Worm (Caenorhabditis elegans): Measurements from ENCODE around the gene fipr-19.

ce11 chrIII:7508128-7508635, 49.4 kb upstream of the fipr-19 start, which contains the start of gene cls-1:
- TF ChIP-seq lsy-12 (tag; optimal IDR thresholded peaks at IDR 0.05) (no peak), nhr-28 (tag; optimal IDR thresholded peaks at IDR 0.05) (no peak), mdl-1 (tag; optimal IDR thresholded peaks at IDR 0.05) (no peak), zag-1 (tag; optimal IDR thresholded peaks at IDR 0.05) (no peak), skn-1 (tag; optimal IDR thresholded peaks at IDR 0.05) (no peak), fos-1 (tag; optimal IDR thresholded peaks at IDR 0.05) (no peak), ZK546.5 (tag; optimal IDR thresholded peaks at IDR 0.05) (no peak), elt-2 (tag; optimal IDR thresholded peaks at IDR 0.05) (peak; percentile 25), unc-62 (GFP tag; optimal IDR thresholded peaks at IDR 0.05) (no peak), elt-1 (tag; optimal IDR thresholded peaks at IDR 0.05) (no peak)
